Worm (Caenorhabditis elegans) whole organism, late embryonic: ENCODE data around the gene Y54F10AR.1.
"Not testable (repeated sequence)": the region's sequence is repeated elsewhere in the genome, so short reads cannot be mapped to it uniquely, and the experiment has no call there.

ENCODE experiments used
- C08G9.2 ChIP-seq: sonication (generic microtip); optimal IDR thresholded peaks from 2 replicates; lab custom pipeline; 2016; ENCODE audit warnings: mild to moderate bottlenecking, missing genetic modification characterization, moderate library complexity, missing compliant biosample characterization
- C38D4.7 ChIP-seq: fragments of 200-800 bp; sonication (Bioruptor generic); optimal IDR thresholded peaks from 2 replicates; lab custom pipeline; 2018; ENCODE audit warnings: mild to moderate bottlenecking, missing genetic modification characterization, moderate library complexity, missing compliant biosample characterization
- K02D7.2 ChIP-seq: sonication (generic microtip); optimal IDR thresholded peaks from 2 replicates; lab custom pipeline; 2017; ENCODE audit warnings: mild to moderate bottlenecking, missing genetic modification characterization, missing compliant biosample characterization
- T23F11.4 ChIP-seq: fragments of 200-800 bp; sonication (Bioruptor generic); optimal IDR thresholded peaks from 2 replicates; lab custom pipeline; 2018; ENCODE audit warnings: mild to moderate bottlenecking, missing genetic modification characterization, missing compliant biosample characterization
- Y22D7AL.16 ChIP-seq: sonication (generic microtip); optimal IDR thresholded peaks from 2 replicates; lab custom pipeline; 2016; ENCODE audit warnings: missing genetic modification characterization, missing compliant biosample characterization
- ahr-1 ChIP-seq: sonication (generic microtip); optimal IDR thresholded peaks from 2 replicates; lab custom pipeline; 2016; ENCODE audit warnings: missing genetic modification characterization, missing compliant biosample characterization
- ceh-18 ChIP-seq: sonication (generic microtip); optimal IDR thresholded peaks from 2 replicates; lab custom pipeline; 2016; ENCODE audit warnings: missing genetic modification characterization, missing compliant biosample characterization
- ceh-19 ChIP-seq: fragments of 200-800 bp; sonication (Bioruptor generic); optimal IDR thresholded peaks from 2 replicates; lab custom pipeline; 2018; ENCODE audit warnings: mild to moderate bottlenecking, missing genetic modification characterization, missing compliant biosample characterization
- ceh-2 ChIP-seq: sonication (generic microtip); optimal IDR thresholded peaks from 2 replicates; lab custom pipeline; 2016; ENCODE audit warnings: missing genotype, missing genetic modification characterization, missing compliant biosample characterization
- ceh-30 ChIP-seq: fragments of 150-350 bp; optimal IDR thresholded peaks from 2 replicates; lab custom pipeline; 2014; ENCODE audit warnings: missing biosample characterization, missing genetic modification characterization
- ceh-31 ChIP-seq: sonication (generic microtip); optimal IDR thresholded peaks from 2 replicates; lab custom pipeline; 2016; ENCODE audit warnings: missing genetic modification characterization, missing compliant biosample characterization
- ceh-34 ChIP-seq: sonication (generic microtip); optimal IDR thresholded peaks from 2 replicates; lab custom pipeline; 2016; ENCODE audit warnings: mild to moderate bottlenecking, missing genetic modification characterization, missing compliant biosample characterization
- ceh-45 ChIP-seq: fragments of 200-800 bp; sonication (Bioruptor generic); IDR thresholded peaks from 2 replicates; pipeline ENCODE4 v1.3.6; 2022; ENCODE audit warnings: missing genetic modification reagents, missing genetic modification characterization, missing compliant biosample characterization
- ceh-48 ChIP-seq: sonication (generic microtip); optimal IDR thresholded peaks from 2 replicates; lab custom pipeline; 2016; ENCODE audit warnings: missing genetic modification characterization, inconsistent platforms, missing compliant biosample characterization
- che-1 ChIP-seq: sonication (generic microtip); optimal IDR thresholded peaks from 2 replicates; lab custom pipeline; 2016; ENCODE audit warnings: mild to moderate bottlenecking, missing genetic modification characterization, missing compliant biosample characterization
- dve-1 ChIP-seq: sonication (generic microtip); optimal IDR thresholded peaks from 2 replicates; lab custom pipeline; 2017; ENCODE audit warnings: antibody characterized with exemption, mild to moderate bottlenecking, missing genetic modification characterization, missing compliant biosample characterization
- ets-4 ChIP-seq: sonication (generic microtip); optimal IDR thresholded peaks from 2 replicates; lab custom pipeline; 2016; ENCODE audit warnings: missing genetic modification characterization, missing compliant biosample characterization
- gmeb-2 ChIP-seq: sonication (generic microtip); optimal IDR thresholded peaks from 2 replicates; lab custom pipeline; 2016; ENCODE audit warnings: missing genetic modification characterization, inconsistent platforms, missing compliant biosample characterization
- hlh-15 ChIP-seq: sonication (generic microtip); optimal IDR thresholded peaks from 2 replicates; lab custom pipeline; 2016; ENCODE audit warnings: missing genetic modification characterization, missing compliant biosample characterization
- hlh-30 ChIP-seq: sonication (generic microtip); optimal IDR thresholded peaks from 2 replicates; lab custom pipeline; 2017; ENCODE audit warnings: antibody characterized with exemption, missing genetic modification characterization, missing compliant biosample characterization; ENCODE audit not compliant: insufficient read depth
- hlh-6 ChIP-seq: sonication (generic microtip); optimal IDR thresholded peaks from 2 replicates; lab custom pipeline; 2016; ENCODE audit warnings: missing genotype, missing genetic modification characterization, missing compliant biosample characterization
- lim-6 ChIP-seq: sonication (generic microtip); optimal IDR thresholded peaks from 2 replicates; lab custom pipeline; 2016; ENCODE audit warnings: missing genetic modification characterization, missing compliant biosample characterization
- madf-2 ChIP-seq: sonication (generic microtip); optimal IDR thresholded peaks from 2 replicates; lab custom pipeline; 2017; ENCODE audit warnings: missing genetic modification characterization, missing compliant biosample characterization
- nfya-1 ChIP-seq: sonication (generic microtip); optimal IDR thresholded peaks from 2 replicates; lab custom pipeline; 2017; ENCODE audit warnings: missing genetic modification characterization, mild to moderate bottlenecking, missing compliant biosample characterization, antibody characterized with exemption, moderate library complexity
- nhr-11 ChIP-seq: fragments of 150-350 bp; optimal IDR thresholded peaks from 2 replicates; lab custom pipeline; 2014; ENCODE audit warnings: missing biosample characterization, missing genetic modification characterization
- nhr-232 ChIP-seq: sonication (generic microtip); optimal IDR thresholded peaks from 2 replicates; lab custom pipeline; 2016; ENCODE audit warnings: missing genetic modification characterization, missing compliant biosample characterization
- npax-4 ChIP-seq: sonication (generic microtip); optimal IDR thresholded peaks from 2 replicates; lab custom pipeline; 2016; ENCODE audit warnings: missing genetic modification characterization, missing compliant biosample characterization
- pqm-1 ChIP-seq: sonication (generic microtip); optimal IDR thresholded peaks from 2 replicates; lab custom pipeline; 2016; ENCODE audit warnings: missing genetic modification characterization, missing compliant biosample characterization
- pros-1 ChIP-seq: fragments of 150-350 bp; optimal IDR thresholded peaks from 2 replicates; lab custom pipeline; 2014; ENCODE audit warnings: missing biosample characterization, missing genetic modification reagents, missing genetic modification characterization
- ref-2 ChIP-seq: sonication (generic microtip); optimal IDR thresholded peaks from 2 replicates; lab custom pipeline; 2016; ENCODE audit warnings: missing genetic modification characterization, missing compliant biosample characterization
- sdc-2 ChIP-seq: sonication (generic microtip); optimal IDR thresholded peaks from 2 replicates; lab custom pipeline; 2016; ENCODE audit warnings: missing genotype, missing genetic modification characterization, missing compliant biosample characterization
- sox-2 ChIP-seq: fragments of 200-800 bp; sonication (Bioruptor generic); IDR thresholded peaks from 2 replicates; pipeline ENCODE4 v1.3.6; 2022; ENCODE audit warnings: missing genetic modification reagents, missing genetic modification characterization, missing compliant biosample characterization
- tbx-7 ChIP-seq: sonication (generic microtip); optimal IDR thresholded peaks from 2 replicates; lab custom pipeline; 2016; ENCODE audit warnings: missing genotype, missing genetic modification characterization, missing compliant biosample characterization
- unc-3 ChIP-seq, 2 experiments: fragments of 200-800 bp in 1 of 2; sonication (Bioruptor generic) in 1 of 2; sonication (generic microtip) in 1 of 2; conservative IDR thresholded peaks in 1 of 2; optimal IDR thresholded peaks in 1 of 2; 2 replicates each; pipeline versions ENCODE4 v1.3.6 to Lab custom; 2016 to 2022; ENCODE audit warnings: missing compliant biosample characterization in 2 of 2, missing genetic modification characterization in 2 of 2, missing genetic modification reagents in 1 of 2
- unc-42 ChIP-seq: sonication (generic microtip); optimal IDR thresholded peaks from 2 replicates; lab custom pipeline; 2016; ENCODE audit warnings: missing genotype, missing genetic modification characterization, missing compliant biosample characterization
- unc-86 ChIP-seq: sonication (generic microtip); optimal IDR thresholded peaks from 2 replicates; lab custom pipeline; 2016; ENCODE audit warnings: missing genetic modification characterization, missing compliant biosample characterization
- zip-5 ChIP-seq: sonication (generic microtip); optimal IDR thresholded peaks from 2 replicates; lab custom pipeline; 2016; ENCODE audit warnings: missing genetic modification characterization, missing compliant biosample characterization

Gene Y54F10AR.1

ce11 chrIII:2616212-2616611, 40.7 kb upstream of the Y54F10AR.1 start:
- TF ChIP-seq Y22D7AL.16 (no peak), ceh-31 (tag; lab: Kevin White, UChicago) (no peak), zip-5 (no peak), sdc-2 (tag; lab: Kevin White, UChicago) (no peak), sox-2 (no peak), dve-1 (tag; lab: Kevin White, UChicago) (no peak), unc-42 (tag; lab: Kevin White, UChicago) (no peak), K02D7.2 (tag; lab: Kevin White, UChicago) (no peak), lim-6 (tag; lab: Kevin White, UChicago) (no peak)

ce11 chrIII:2607717-2608116, 32.2 kb upstream of the Y54F10AR.1 start, which contains the start of gene Y71H2B.5:
Gene Y71H2B.5 (plus strand): TSS chrIII:2608017.
- not testable (repeated sequence) for TF ChIP-seq ceh-19 (GFP tag; lab: Kevin White, UChicago); ceh-18 (tag; lab: Kevin White, UChicago); ceh-45

ce11 chrIII:2603671-2604070, 28.2 kb upstream of the Y54F10AR.1 start, which contains the start of gene Y71H2B.11:
Gene Y71H2B.11 (plus strand): TSS chrIII:2603971.
- TF ChIP-seq pros-1 (tag; lab: Kevin White, UChicago) = no peak
- TF ChIP-seq unc-86 (tag; lab: Kevin White, UChicago) = no peak
- TF ChIP-seq ahr-1 (tag; lab: Kevin White, UChicago) = no peak
- TF ChIP-seq ceh-45 = no peak
- no peak for TF ChIP-seq unc-3 (GFP tag; conservative IDR thresholded peaks at IDR 0.05; lab: Robert Waterston, UW)
- TF ChIP-seq unc-3 (tag; optimal IDR thresholded peaks at IDR 0.05; lab: Kevin White, UChicago) = no peak
- TF ChIP-seq tbx-7 (tag; lab: Kevin White, UChicago) = no peak
- no peak for TF ChIP-seq hlh-15 (tag; lab: Kevin White, UChicago)
- no peak for TF ChIP-seq C08G9.2 (tag; lab: Kevin White, UChicago)
- TF ChIP-seq madf-2 = no peak
- no peak for TF ChIP-seq ceh-19 (GFP tag; lab: Kevin White, UChicago)
- TF ChIP-seq ceh-30 (tag; lab: Kevin White, UChicago) = no peak
- no peak for TF ChIP-seq ref-2 (tag; lab: Kevin White, UChicago)
- no peak for TF ChIP-seq C38D4.7 (GFP tag; lab: Kevin White, UChicago)
- TF ChIP-seq hlh-30 (tag; lab: Kevin White, UChicago) = no peak
- no peak for TF ChIP-seq npax-4 (tag; lab: Kevin White, UChicago)

ce11 chrIII:2598491-2599065, 23.1 kb upstream of the Y54F10AR.1 start:
- TF ChIP-seq nfya-1 = no peak
- TF ChIP-seq ref-2 (tag; lab: Kevin White, UChicago) = no peak
- TF ChIP-seq pqm-1 = no peak
- no peak for TF ChIP-seq ets-4 (tag; lab: Kevin White, UChicago)

ce11 chrIII:2597753-2598152, 22.3 kb upstream of the Y54F10AR.1 start, which contains the start of gene mdt-19:
Gene mdt-19 (plus strand): TSS chrIII:2598053.
- no peak for TF ChIP-seq ahr-1 (tag; lab: Kevin White, UChicago)
- no peak for TF ChIP-seq hlh-6 (tag; lab: Kevin White, UChicago)
- TF ChIP-seq ceh-2 (tag; lab: Kevin White, UChicago) = no peak
- TF ChIP-seq sdc-2 (tag; lab: Kevin White, UChicago) = no peak
- TF ChIP-seq ets-4 (tag; lab: Kevin White, UChicago) = no peak
- no peak for TF ChIP-seq gmeb-2 (tag; lab: Kevin White, UChicago)
- no peak for TF ChIP-seq ceh-34
- TF ChIP-seq ceh-48 (tag; lab: Kevin White, UChicago) = no peak
- TF ChIP-seq C08G9.2 (tag; lab: Kevin White, UChicago) = no peak
- TF ChIP-seq che-1 (tag; lab: Kevin White, UChicago) = no peak
- no peak for TF ChIP-seq nhr-232 (tag; lab: Kevin White, UChicago)
- TF ChIP-seq T23F11.4 (GFP tag; lab: Kevin White, UChicago) = no peak
- TF ChIP-seq nhr-11 = no peak
- no peak for TF ChIP-seq ceh-19 (GFP tag; lab: Kevin White, UChicago)
- TF ChIP-seq, all 69 proteins: peak for 0
